Worm (Caenorhabditis elegans) whole organism, mixed stage, embryonic: ENCODE measurements around the gene F14D2.7.

ENCODE experiments used
- blmp-1 ChIP-seq: fragments of 150-350 bp; optimal IDR thresholded peaks from 2 replicates; lab custom pipeline; 2014; ENCODE audit warnings: missing biosample characterization, missing genetic modification characterization
- ceh-43 ChIP-seq: fragments of 200-800 bp; sonication (Bioruptor generic); optimal IDR thresholded peaks from 2 replicates; lab custom pipeline; 2018; ENCODE audit warnings: mild to moderate bottlenecking, missing genetic modification characterization, moderate library complexity, missing compliant biosample characterization
- elt-1 ChIP-seq: sonication (generic microtip); optimal IDR thresholded peaks from 2 replicates; lab custom pipeline; 2017; ENCODE audit warnings: missing genetic modification characterization, mild to moderate bottlenecking, missing compliant biosample characterization, antibody characterized with exemption, moderate library complexity, borderline replicate concordance; ENCODE audit not compliant: insufficient read depth
- elt-3 ChIP-seq: fragments of 150-350 bp; optimal IDR thresholded peaks from 2 replicates; lab custom pipeline; 2014; ENCODE audit warnings: missing biosample characterization, missing genetic modification characterization
- lsy-2 ChIP-seq: fragments of 150-350 bp; optimal IDR thresholded peaks from 2 replicates; lab custom pipeline; 2014; ENCODE audit warnings: missing biosample characterization, missing genetic modification characterization
- mls-2 ChIP-seq: sonication (generic microtip); optimal IDR thresholded peaks from 2 replicates; lab custom pipeline; 2016; ENCODE audit warnings: mild to moderate bottlenecking, missing genetic modification characterization, moderate library complexity, missing compliant biosample characterization
- nhr-12 ChIP-seq: fragments of 150-350 bp; optimal IDR thresholded peaks from 2 replicates; lab custom pipeline; 2014; ENCODE audit warnings: missing biosample characterization, missing genetic modification characterization
- pha-4 ChIP-seq: fragments of 150-350 bp; optimal IDR thresholded peaks from 2 replicates; lab custom pipeline; 2018; ENCODE audit warnings: missing biosample characterization, missing genetic modification reagents, missing genetic modification characterization
- sptf-1 ChIP-seq: sonication (generic microtip); optimal IDR thresholded peaks from 2 replicates; lab custom pipeline; 2017; ENCODE audit warnings: mild to moderate bottlenecking, missing genetic modification characterization, moderate library complexity, missing compliant biosample characterization

DNA sequence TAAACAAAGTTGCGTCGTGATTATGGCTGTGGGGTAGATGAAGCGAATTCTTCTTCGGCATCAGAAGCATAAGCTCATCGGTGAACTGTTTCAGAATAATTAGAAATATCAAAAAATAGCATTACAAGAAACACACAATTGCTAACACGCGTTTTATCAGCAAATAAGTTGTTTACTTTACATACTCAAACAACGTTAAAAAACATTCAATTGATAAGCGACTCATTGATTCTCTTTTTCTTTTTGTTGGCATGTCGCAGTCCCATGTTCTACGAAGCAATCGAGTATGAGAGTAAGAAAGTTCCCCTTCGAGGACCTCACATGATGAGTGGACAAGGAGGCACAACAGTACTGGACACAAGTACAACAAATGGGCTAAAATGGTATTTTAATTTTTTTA, 41.8 kb downstream of the F14D2.7 start, which contains the start of gene btb-16:
- no peak for TF ChIP-seq lsy-2 (tag; lab: Kevin White, UChicago)
- TF ChIP-seq pha-4 (tag; lab: Kevin White, UChicago) = no peak
- TF ChIP-seq nhr-12 = no peak
- TF ChIP-seq elt-3 (tag; lab: Kevin White, UChicago) = no peak
- no peak for TF ChIP-seq mls-2
- no peak for TF ChIP-seq sptf-1
- TF ChIP-seq blmp-1 = no peak
- TF ChIP-seq ceh-43 (GFP tag; lab: Kevin White, UChicago) = no peak
- TF ChIP-seq elt-1 (tag; lab: Kevin White, UChicago) = no peak
